Fruit fly (Drosophila melanogaster): Measurements from ENCODE around the gene CG15456.

CG15456 gene

DNA sequence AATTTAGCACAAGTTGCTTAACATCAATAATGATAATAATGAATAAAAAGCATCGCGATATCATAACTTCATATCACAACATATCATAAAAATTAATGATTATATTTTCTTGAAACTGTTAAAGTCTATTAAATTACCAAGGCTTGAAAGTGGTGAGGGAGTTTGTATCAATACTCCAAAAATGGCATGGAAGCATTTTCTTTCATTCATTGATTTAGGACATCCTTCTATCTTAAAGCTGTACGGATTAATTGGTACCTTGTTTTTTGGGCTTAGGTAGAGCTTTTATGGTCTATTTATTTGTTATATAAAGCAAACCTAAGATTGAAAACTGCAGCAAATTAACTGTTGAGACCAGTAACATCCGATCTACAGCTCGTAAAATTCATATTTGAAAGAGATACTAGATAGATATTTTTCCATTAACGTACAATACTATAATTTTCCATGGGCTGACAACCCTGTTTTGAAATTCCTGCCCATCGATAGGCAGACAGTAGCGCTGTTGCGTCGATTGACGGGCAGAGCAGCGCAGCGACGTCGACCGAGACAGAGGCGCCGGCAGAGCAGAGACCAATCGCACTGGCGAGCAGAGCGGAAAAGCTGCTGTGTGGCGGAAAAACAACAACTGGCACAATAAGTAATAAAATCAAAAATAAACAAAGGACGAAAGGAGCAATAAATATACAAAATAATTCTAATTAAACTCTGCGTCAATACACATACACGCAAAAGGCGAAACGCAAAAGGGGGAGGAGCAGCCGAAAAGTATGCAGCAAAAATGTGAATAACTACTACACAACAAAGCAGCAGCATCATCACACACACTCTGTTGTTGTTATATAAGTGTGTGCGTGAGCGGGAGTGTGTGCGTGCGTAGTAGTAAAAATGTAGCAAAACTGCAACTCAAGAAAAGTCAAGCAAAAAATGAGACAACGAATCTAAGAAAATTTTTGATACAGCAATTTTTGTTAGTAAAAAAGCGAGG, 6.8 kb upstream of the CG15456 start, which contains the start of gene CG1695 (continued):
- TF ChIP-seq Sox100B (GFP tag; optimal IDR thresholded peaks at IDR 0.05) (peak; percentile 11), CG2120 (GFP tag; optimal IDR thresholded peaks at IDR 0.05) (peak; percentile 45), gsb (GFP tag; IDR thresholded peaks at IDR 0.05) (no peak), scrt (GFP tag; optimal IDR thresholded peaks at IDR 0.05) (peak; percentile 17), CG34224 (GFP tag; IDR thresholded peaks at IDR 0.05; ENCODE audit: partially characterized antibody) (no peak), CG17361 (GFP tag; IDR thresholded peaks at IDR 0.05) (0 out of 3 replicates have a peak, but pooled peaks have one; percentile 23), CG9817 (tag; optimal IDR thresholded peaks at IDR 0.05) (no peak), row (GFP tag; IDR thresholded peaks at IDR 0.05) (peak; percentile 60), CG9215 (GFP tag; IDR thresholded peaks at IDR 0.05) (no peak), CG11398 (GFP tag; optimal IDR thresholded peaks at IDR 0.05) (no peak), CG7786 (GFP tag; optimal IDR thresholded peaks at IDR 0.05) (no peak), Dref (GFP tag; IDR thresholded peaks at IDR 0.05) (peak; percentile 59), CG15696 (tag; optimal IDR thresholded peaks at IDR 0.05) (no peak), CG3163 (GFP tag; optimal IDR thresholded peaks at IDR 0.05) (no peak), trh (GFP tag; optimal IDR thresholded peaks at IDR 0.05) (no peak), jumu (GFP tag; optimal IDR thresholded peaks at IDR 0.05) (no peak), CG15601 (tag; optimal IDR thresholded peaks at IDR 0.05) (no peak), CG33213 (GFP tag; optimal IDR thresholded peaks at IDR 0.05) (no peak), tap (tag; optimal IDR thresholded peaks at IDR 0.05) (no peak), CG8944 (GFP tag; optimal IDR thresholded peaks at IDR 0.05) (no peak), sens-2 (GFP tag; IDR thresholded peaks at IDR 0.05) (no peak), CG12299 (tag; optimal IDR thresholded peaks at IDR 0.05) (no peak), jing (GFP tag; optimal IDR thresholded peaks at IDR 0.05) (no peak), CG10209 (GFP tag; optimal IDR thresholded peaks at IDR 0.05) (no peak), CG7745 (tag; optimal IDR thresholded peaks at IDR 0.05) (no peak), CG4360 (GFP tag; IDR thresholded peaks at IDR 0.05) (no peak), jigr1 (GFP tag; IDR thresholded peaks at IDR 0.05) (no peak), trem (tag; optimal IDR thresholded peaks at IDR 0.05) (no peak), pzg (GFP tag; optimal IDR thresholded peaks at IDR 0.05) (peak; percentile 23), Elba2 (GFP tag; optimal IDR thresholded peaks at IDR 0.05) (no peak), onecut (GFP tag; IDR thresholded peaks at IDR 0.05) (no peak), CG4854 (GFP tag; optimal IDR thresholded peaks at IDR 0.05) (no peak), D (optimal IDR thresholded peaks at IDR 0.05) (no peak), D (GFP tag; optimal IDR thresholded peaks at IDR 0.05) (no peak), tio (GFP tag; optimal IDR thresholded peaks at IDR 0.05) (no peak), ap (GFP tag; IDR thresholded peaks at IDR 0.05) (no peak), ftz-f1 (GFP tag; optimal IDR thresholded peaks at IDR 0.05) (no peak), CG13894 (tag; optimal IDR thresholded peaks at IDR 0.05) (no peak), mld (GFP tag; IDR thresholded peaks at IDR 0.05; ENCODE audit: partially characterized antibody) (no peak), Ssrp (tag; optimal IDR thresholded peaks at IDR 0.05) (no peak), CG11560 (tag; IDR thresholded peaks at IDR 0.05) (no peak), nau (GFP tag; optimal IDR thresholded peaks at IDR 0.05) (no peak), CG12236 (GFP tag; optimal IDR thresholded peaks at IDR 0.05) (no peak), CG7357 (GFP tag; IDR thresholded peaks at IDR 0.05) (0 out of 3 replicates have a peak, but pooled peaks have one; percentile 5), Rfx (GFP tag; IDR thresholded peaks at IDR 0.05) (peak; percentile 31; the same call in 1 of the 2 replicates), Kr (GFP tag; optimal IDR thresholded peaks at IDR 0.05) (no peak), chinmo (GFP tag; IDR thresholded peaks at IDR 0.05; ENCODE audit: partially characterized antibody) (no peak), da (GFP tag; optimal IDR thresholded peaks at IDR 0.05) (no peak), CG5953 (GFP tag; IDR thresholded peaks at IDR 0.05) (no peak), ash1 (GFP tag; optimal IDR thresholded peaks at IDR 0.05) (no peak)

All from whole organism, embryonic.